Worm (Caenorhabditis elegans): Measurements from ENCODE around the gene C17B7.8.

C17B7.8 gene

ce11 chrV:3346434-3347019 lies 22.4 kb upstream of the C17B7.8 start, which contains the start of gene fbxa-65:
fbxa-65 (minus strand) TSS chrV:3346484.
- TF ChIP-seq nhr-25 (tag; optimal IDR thresholded peaks at IDR 0.05; ENCODE audit: borderline replicate concordance, insufficient read depth) (no peak), nhr-28 (tag; optimal IDR thresholded peaks at IDR 0.05) (peak; percentile 23), aha-1 (tag) (peak; percentile 94), arid-1 (GFP tag; conservative IDR thresholded peaks at IDR 0.05) (no peak), pqm-1 (tag; optimal IDR thresholded peaks at IDR 0.05) (no peak), lin-13 (GFP tag; optimal IDR thresholded peaks at IDR 0.05) (no peak), zip-11 (GFP tag; IDR thresholded peaks at IDR 0.05) (no peak), nhr-76 (tag; optimal IDR thresholded peaks at IDR 0.05) (no peak), mxl-2 (GFP tag; conservative IDR thresholded peaks at IDR 0.05) (no peak), mdt-29 (GFP tag; IDR thresholded peaks at IDR 0.05) (no peak), nhr-42 (GFP tag; IDR thresholded peaks at IDR 0.05) (no peak)

ce11 chrV:3344001-3344400 lies 19.9 kb upstream of the C17B7.8 start:
- TF ChIP-seq cey-2 (tag; optimal IDR thresholded peaks at IDR 0.05; ENCODE audit: borderline replicate concordance, insufficient read depth) (no peak), fos-1 (tag; optimal IDR thresholded peaks at IDR 0.05) (no peak), aha-1 (tag) (peak; percentile 62), hif-1 (tag; optimal IDR thresholded peaks at IDR 0.05) (peak in 1 of 2 experiments; percentile 59), dmd-6 (GFP tag; IDR thresholded peaks at IDR 0.05) (peak; percentile 22; the same call in 1 of the 2 replicates), daf-16 (GFP tag; optimal IDR thresholded peaks at IDR 0.05) (peak in 1 of 2 experiments; percentile 30), daf-16 (tag; optimal IDR thresholded peaks at IDR 0.05) (no peak), F37D6.2 (tag; optimal IDR thresholded peaks at IDR 0.05) (no peak), pqm-1 (tag; optimal IDR thresholded peaks at IDR 0.05) (no peak), nhr-11 (tag; optimal IDR thresholded peaks at IDR 0.05) (peak; percentile 36), ztf-7 (tag; optimal IDR thresholded peaks at IDR 0.05) (no peak), hlh-30 (tag; optimal IDR thresholded peaks at IDR 0.05; ENCODE audit: insufficient read depth) (peak; percentile 17), hlh-11 (tag; optimal IDR thresholded peaks at IDR 0.05) (peak; percentile 67), unc-62 (GFP tag; optimal IDR thresholded peaks at IDR 0.05 in 1 of 2) (peak in 1 of 2 experiments; percentile 88), unc-62 (tag; optimal IDR thresholded peaks at IDR 0.05) (no peak), ceh-20 (GFP tag; IDR thresholded peaks at IDR 0.05) (0 out of 2 replicates have a peak, but pooled peaks have one; percentile 75), egl-27 (tag; optimal IDR thresholded peaks at IDR 0.05) (no peak)

ce11 chrV:3342504-3342903 lies 18.4 kb upstream of the C17B7.8 start, which contains the start of gene C17B7.3:
C17B7.3 (plus strand) TSS chrV:3342804.
- TF ChIP-seq zip-2 (tag; optimal IDR thresholded peaks at IDR 0.05) (no peak), dmd-6 (GFP tag; IDR thresholded peaks at IDR 0.05) (no peak), F37D6.2 (tag; optimal IDR thresholded peaks at IDR 0.05) (no peak), ceh-44 (GFP tag; IDR thresholded peaks at IDR 0.05) (no peak), ama-1 (optimal IDR thresholded peaks at IDR 0.05) (no peak), jun-1 (tag; optimal IDR thresholded peaks at IDR 0.05) (no peak), ctbp-1 (GFP tag; IDR thresholded peaks at IDR 0.05) (no peak), spr-1 (tag; optimal IDR thresholded peaks at IDR 0.05) (no peak), lin-38 (GFP tag; IDR thresholded peaks at IDR 0.05) (no peak), mdl-1 (tag; optimal IDR thresholded peaks at IDR 0.05) (no peak), mes-2 (tag; optimal IDR thresholded peaks at IDR 0.05; ENCODE audit: poor library complexity, severe bottlenecking) (no peak), nhr-42 (GFP tag; IDR thresholded peaks at IDR 0.05) (no peak), F49E8.2 (tag; optimal IDR thresholded peaks at IDR 0.05; ENCODE audit: borderline replicate concordance) (no peak), vab-7 (GFP tag; IDR thresholded peaks at IDR 0.05) (no peak)

All from whole organism, L4 larva.